Worm (Caenorhabditis elegans): ENCODE results near the gene ints-7.

Gene ints-7

ce11 chrII:11538741-11539140, 43.9 kb upstream of the ints-7 start, which contains the start of gene Y62F5A.9:
TSS of gene Y62F5A.9 (minus strand) at chrII:11538841.
- TF ChIP-seq elt-1 (tag; optimal IDR thresholded peaks at IDR 0.05) (no peak), nhr-6 (tag; optimal IDR thresholded peaks at IDR 0.05) (no peak)

ce11 chrII:11542385-11542784, 40.3 kb upstream of the ints-7 start, which contains the start of gene gtf-2E2:
TSS of gene gtf-2E2 (minus strand) at chrII:11542495.
- TF ChIP-seq nhr-6 (tag; optimal IDR thresholded peaks at IDR 0.05), result no peak
- TF ChIP-seq ama-1 (optimal IDR thresholded peaks at IDR 0.05), result peak; percentile 11
- no peak for TF ChIP-seq nhr-237 (tag; optimal IDR thresholded peaks at IDR 0.05)
- TF ChIP-seq fos-1 (tag; optimal IDR thresholded peaks at IDR 0.05), result peak; percentile 8
- TF ChIP-seq nhr-77 (tag; optimal IDR thresholded peaks at IDR 0.05), result no peak
- no peak for TF ChIP-seq nhr-25 (tag; optimal IDR thresholded peaks at IDR 0.05)
- TF ChIP-seq ZK546.5 (tag; optimal IDR thresholded peaks at IDR 0.05), result no peak
- no peak for TF ChIP-seq skn-1 (tag; optimal IDR thresholded peaks at IDR 0.05)
- peak; percentile 20 for TF ChIP-seq nhr-129 (tag; optimal IDR thresholded peaks at IDR 0.05)
- no peak for TF ChIP-seq mab-5 (tag; optimal IDR thresholded peaks at IDR 0.05)
- no peak for TF ChIP-seq ceh-82 (tag; optimal IDR thresholded peaks at IDR 0.05)
- TF ChIP-seq unc-55 (GFP tag; optimal IDR thresholded peaks at IDR 0.05), result peak; percentile 33
- TF ChIP-seq lin-13 (GFP tag; optimal IDR thresholded peaks at IDR 0.05), result no peak
- TF ChIP-seq nhr-10 (tag; optimal IDR thresholded peaks at IDR 0.05), result no peak
- TF ChIP-seq lsy-2 (tag; optimal IDR thresholded peaks at IDR 0.05), result peak in 1 of 2 experiments; percentile 39
- TF ChIP-seq C34F6.9 (tag; optimal IDR thresholded peaks at IDR 0.05), result peak; percentile 66
- no peak for TF ChIP-seq egl-27 (tag; optimal IDR thresholded peaks at IDR 0.05)
- no peak for TF ChIP-seq snpc-4 (tag; optimal IDR thresholded peaks at IDR 0.05)
- TF ChIP-seq crh-2 (tag; optimal IDR thresholded peaks at IDR 0.05), result peak; percentile 25
- no peak for TF ChIP-seq nhr-21 (tag; optimal IDR thresholded peaks at IDR 0.05)

ce11 chrII:11542958-11543357, 39.7 kb upstream of the ints-7 start:
- no peak for TF ChIP-seq gmeb-1 (tag; optimal IDR thresholded peaks at IDR 0.05)
- TF ChIP-seq unc-55 (GFP tag; optimal IDR thresholded peaks at IDR 0.05), result no peak
- TF ChIP-seq nhr-21 (tag; optimal IDR thresholded peaks at IDR 0.05), result no peak
- TF ChIP-seq mdl-1 (tag; optimal IDR thresholded peaks at IDR 0.05), result no peak
- TF ChIP-seq nhr-237 (tag; optimal IDR thresholded peaks at IDR 0.05), result no peak
- TF ChIP-seq skn-1 (tag; optimal IDR thresholded peaks at IDR 0.05), result no peak
- no peak for TF ChIP-seq alr-1 (tag; optimal IDR thresholded peaks at IDR 0.05)
- no peak for TF ChIP-seq sma-3 (GFP tag; optimal IDR thresholded peaks at IDR 0.05)
- TF ChIP-seq nhr-23 (tag; optimal IDR thresholded peaks at IDR 0.05), result no peak
- no peak for TF ChIP-seq aly-2 (tag; optimal IDR thresholded peaks at IDR 0.05)
- TF ChIP-seq ztf-11 (tag; optimal IDR thresholded peaks at IDR 0.05), result no peak
- TF ChIP-seq ZK546.5 (tag; optimal IDR thresholded peaks at IDR 0.05), result no peak
- TF ChIP-seq ztf-4 (tag; optimal IDR thresholded peaks at IDR 0.05), result no peak
- no peak for TF ChIP-seq nhr-6 (tag; optimal IDR thresholded peaks at IDR 0.05)
- no peak for TF ChIP-seq fos-1 (tag; optimal IDR thresholded peaks at IDR 0.05)
- TF ChIP-seq peb-1 (tag; optimal IDR thresholded peaks at IDR 0.05), result no peak
- no peak for TF ChIP-seq mab-5 (tag; optimal IDR thresholded peaks at IDR 0.05)

- no peak for TF ChIP-seq aly-2 (tag; optimal IDR thresholded peaks at IDR 0.05)
- TF ChIP-seq sem-4 (tag; optimal IDR thresholded peaks at IDR 0.05), result no peak
- TF ChIP-seq nhr-12 (tag; optimal IDR thresholded peaks at IDR 0.05), result no peak
- TF ChIP-seq lin-11 (tag; optimal IDR thresholded peaks at IDR 0.05), result no peak
- no peak for TF ChIP-seq ceh-82 (tag; optimal IDR thresholded peaks at IDR 0.05)
These were observed 37.9 kb upstream of the ints-7 start, which contains the start of gene F54D5.9 for ce11 chrII:11544714-11545113. TSS of gene F54D5.9 (minus strand) at chrII:11544828.

ce11 chrII:11545299-11545951, 37.2 kb upstream of the ints-7 start, which contains the start of gene dnj-13:
TSS of gene dnj-13 (plus strand) at chrII:11545701.
- TF ChIP-seq lin-13 (GFP tag; optimal IDR thresholded peaks at IDR 0.05) (peak; percentile 92), mdl-1 (tag; optimal IDR thresholded peaks at IDR 0.05) (peak; percentile 53 to 78), blmp-1 (tag; optimal IDR thresholded peaks at IDR 0.05; ENCODE audit: insufficient read depth) (peak; percentile 66), dmd-4 (tag; optimal IDR thresholded peaks at IDR 0.05) (peak; percentile 14), elt-1 (tag; optimal IDR thresholded peaks at IDR 0.05) (no peak), nhr-25 (tag; optimal IDR thresholded peaks at IDR 0.05) (peak; percentile 87), fos-1 (tag; optimal IDR thresholded peaks at IDR 0.05) (peak; percentile 81), skn-1 (tag; optimal IDR thresholded peaks at IDR 0.05) (peak; percentile 61), nhr-21 (tag; optimal IDR thresholded peaks at IDR 0.05) (peak; percentile 90), nhr-11 (tag; optimal IDR thresholded peaks at IDR 0.05) (no peak), ama-1 (optimal IDR thresholded peaks at IDR 0.05) (peak; percentile 88), nhr-129 (tag; optimal IDR thresholded peaks at IDR 0.05) (peak; percentile 86), unc-62 (GFP tag; optimal IDR thresholded peaks at IDR 0.05) (peak; percentile 32), peb-1 (tag; optimal IDR thresholded peaks at IDR 0.05) (no peak), nhr-237 (tag; optimal IDR thresholded peaks at IDR 0.05) (peak; percentile 43), nhr-10 (tag; optimal IDR thresholded peaks at IDR 0.05) (peak; percentile 82), unc-55 (GFP tag; optimal IDR thresholded peaks at IDR 0.05) (peak; percentile 95), unc-39 (tag; optimal IDR thresholded peaks at IDR 0.05) (no peak), nhr-23 (tag; optimal IDR thresholded peaks at IDR 0.05) (no peak), nhr-12 (tag; optimal IDR thresholded peaks at IDR 0.05) (no peak), ceh-82 (tag; optimal IDR thresholded peaks at IDR 0.05) (peak; percentile 54), sma-3 (GFP tag; optimal IDR thresholded peaks at IDR 0.05) (peak; percentile 98), Y55F3AM.14 (GFP tag; optimal IDR thresholded peaks at IDR 0.05) (peak; percentile 94), crh-2 (tag; optimal IDR thresholded peaks at IDR 0.05) (peak; percentile 93), egl-27 (tag; optimal IDR thresholded peaks at IDR 0.05) (peak; percentile 76), gmeb-1 (tag; optimal IDR thresholded peaks at IDR 0.05) (peak; percentile 90), lin-39 (tag; optimal IDR thresholded peaks at IDR 0.05) (peak; percentile 30), aly-2 (tag; optimal IDR thresholded peaks at IDR 0.05) (no peak), nhr-77 (tag; optimal IDR thresholded peaks at IDR 0.05) (peak; percentile 82), ztf-1 (GFP tag; conservative IDR thresholded peaks at IDR 0.05) (no peak)

Measured in whole organism, L2 larva.